Fruit fly (Drosophila melanogaster): ENCODE results near the gene ND-15.
A peak's percentile ranks its signal among the peaks of the same experiment; 100 is the strongest.

The ND-15 gene

dm6 chr2L:81198-81597 is 33.3 kb upstream of the ND-15 start (continued):
- no peak for TF ChIP-seq CG4617 (GFP tag; optimal IDR thresholded peaks at IDR 0.05; ENCODE audit: borderline replicate concordance)
- peak; percentile 2 for TF ChIP-seq lilli (GFP tag; optimal IDR thresholded peaks at IDR 0.05)
- TF ChIP-seq Camta (GFP tag; optimal IDR thresholded peaks at IDR 0.05) = peak; percentile 1
- peak; percentile 47 for TF ChIP-seq CG17385 (GFP tag; optimal IDR thresholded peaks at IDR 0.05)
- TF ChIP-seq Hand (GFP tag; optimal IDR thresholded peaks at IDR 0.05) = peak; percentile 14
- no peak for TF ChIP-seq fu2 (GFP tag; optimal IDR thresholded peaks at IDR 0.05)
- peak; percentile 64 for TF ChIP-seq CG10431 (GFP tag; optimal IDR thresholded peaks at IDR 0.05)
- no peak for TF ChIP-seq CG30431 (GFP tag; optimal IDR thresholded peaks at IDR 0.05)
- no peak for TF ChIP-seq wdn (GFP tag; IDR thresholded peaks at IDR 0.05)
- peak; percentile 55 for TF ChIP-seq PHDP (tag; optimal IDR thresholded peaks at IDR 0.05)
- no peak for TF ChIP-seq CG14667 (GFP tag; IDR thresholded peaks at IDR 0.05)
- TF ChIP-seq nerfin-1 (tag; optimal IDR thresholded peaks at IDR 0.05) = peak; percentile 55
- TF ChIP-seq Gsc (GFP tag; IDR thresholded peaks at IDR 0.05) = no peak
- TF ChIP-seq Fer3 (tag; optimal IDR thresholded peaks at IDR 0.05) = peak; percentile 45
- TF ChIP-seq CG11723 (GFP tag; optimal IDR thresholded peaks at IDR 0.05) = peak; percentile 58
- TF ChIP-seq tx (GFP tag; optimal IDR thresholded peaks at IDR 0.05) = no peak
- peak; percentile 25 for TF ChIP-seq Lhr (GFP tag; optimal IDR thresholded peaks at IDR 0.05)
- TF ChIP-seq D19A (tag; optimal IDR thresholded peaks at IDR 0.05) = no peak
- no peak for TF ChIP-seq crp (GFP tag; optimal IDR thresholded peaks at IDR 0.05)
- TF ChIP-seq CG32772 (GFP tag; IDR thresholded peaks at IDR 0.05) = no peak
- TF ChIP-seq mirr (GFP tag; optimal IDR thresholded peaks at IDR 0.05) = peak; percentile 19
- peak; percentile 38 for TF ChIP-seq kah (GFP tag; optimal IDR thresholded peaks at IDR 0.05)
- no peak for TF ChIP-seq CG6689 (GFP tag; IDR thresholded peaks at IDR 0.05)
- no peak for TF ChIP-seq Hr78 (GFP tag; optimal IDR thresholded peaks at IDR 0.05)
- peak; percentile 68 for TF ChIP-seq MTF-1 (GFP tag; optimal IDR thresholded peaks at IDR 0.05; ENCODE audit: borderline replicate concordance)
- peak; percentile 48 for TF ChIP-seq Meics (GFP tag; optimal IDR thresholded peaks at IDR 0.05)
- peak; percentile 76 for TF ChIP-seq fd64A (GFP tag; optimal IDR thresholded peaks at IDR 0.05)
- TF ChIP-seq al (GFP tag; IDR thresholded peaks at IDR 0.05) = no peak
- TF ChIP-seq CG12769 (tag; optimal IDR thresholded peaks at IDR 0.05) = peak; percentile 35
- peak in 1 of 2 experiments; percentile 32 for TF ChIP-seq bsh (GFP tag; optimal IDR thresholded peaks at IDR 0.05)
- peak; percentile 55 for TF ChIP-seq run (tag; optimal IDR thresholded peaks at IDR 0.05)
- peak; percentile 79 for TF ChIP-seq sens (GFP tag)
- TF ChIP-seq CG13775 (GFP tag; optimal IDR thresholded peaks at IDR 0.05) = no peak
- no peak for TF ChIP-seq dmrt11E (tag; optimal IDR thresholded peaks at IDR 0.05)
- TF ChIP-seq CG18262 (tag; optimal IDR thresholded peaks at IDR 0.05) = peak; percentile 11
- TF ChIP-seq CG14965 (GFP tag; optimal IDR thresholded peaks at IDR 0.05; ENCODE audit: borderline replicate concordance) = no peak
- no peak for TF ChIP-seq NFAT (GFP tag; IDR thresholded peaks at IDR 0.05)
- peak; percentile 40 for TF ChIP-seq CG31365 (tag; optimal IDR thresholded peaks at IDR 0.05)
- peak; percentile 6 for TF ChIP-seq CG8924 (tag; optimal IDR thresholded peaks at IDR 0.05)
- TF ChIP-seq D19B (GFP tag; optimal IDR thresholded peaks at IDR 0.05) = no peak
- TF ChIP-seq Hey (tag; optimal IDR thresholded peaks at IDR 0.05) = no peak
- TF ChIP-seq odd (GFP tag; optimal IDR thresholded peaks at IDR 0.05) = peak; percentile 71
- TF ChIP-seq CG31441 (GFP tag; IDR thresholded peaks at IDR 0.05) = peak; percentile 20; the same call in 1 of the 2 replicates
- TF ChIP-seq CG5180 (GFP tag; optimal IDR thresholded peaks at IDR 0.05) = peak; percentile 57
- TF ChIP-seq CG18599 (GFP tag; optimal IDR thresholded peaks at IDR 0.05) = peak; percentile 74
- TF ChIP-seq Nf-YA (GFP tag; IDR thresholded peaks at IDR 0.05) = peak; percentile 54; the same call in 1 of the 2 replicates
- TF ChIP-seq gsb-n (tag; optimal IDR thresholded peaks at IDR 0.05) = peak; percentile 11
- peak; percentile 58 for TF ChIP-seq HHEX (GFP tag; optimal IDR thresholded peaks at IDR 0.05)
- TF ChIP-seq CG9727 (GFP tag; optimal IDR thresholded peaks at IDR 0.05) = no peak
- no peak for TF ChIP-seq B-H1 (GFP tag; IDR thresholded peaks at IDR 0.05)
